Fruit fly (Drosophila melanogaster) whole organism, pupa: ENCODE data around the gene beat-Ib.

Experiments
- CG12605 ChIP-seq: fragments of 200-800 bp; sonication (Bioruptor generic); IDR thresholded peaks from 2 replicates; pipeline ENCODE4 v1.3.6; 2022; ENCODE audit warnings: missing biosample characterization, missing genetic modification characterization
- CG17806 ChIP-seq: fragments of 200-800 bp; sonication (Bioruptor generic); optimal IDR thresholded peaks from 2 replicates; lab custom pipeline; 2018; ENCODE audit warnings: missing biosample characterization, mild to moderate bottlenecking, missing genetic modification characterization, moderate library complexity
- CG32121 ChIP-seq: fragments of 200-800 bp; sonication (Bioruptor generic); IDR thresholded peaks from 2 replicates; pipeline ENCODE4 v1.3.6; 2022; ENCODE audit warnings: missing biosample characterization, missing genetic modification characterization
- CG34367 ChIP-seq: fragments of 200-800 bp; sonication (Bioruptor generic); optimal IDR thresholded peaks from 2 replicates; lab custom pipeline; 2018; ENCODE audit warnings: missing biosample characterization, mild to moderate bottlenecking, missing genetic modification characterization
- CG8159 ChIP-seq: fragments of 200-800 bp; sonication (Bioruptor generic); optimal IDR thresholded peaks from 3 replicates; lab custom pipeline; 2018; ENCODE audit warnings: missing biosample characterization, mild to moderate bottlenecking, missing genetic modification characterization, moderate library complexity
- D1 ChIP-seq: fragments of 200-800 bp; sonication (Bioruptor generic); optimal IDR thresholded peaks from 2 replicates; lab custom pipeline; 2018; ENCODE audit warnings: missing biosample characterization, mild to moderate bottlenecking, missing genetic modification characterization, moderate library complexity

DNA sequence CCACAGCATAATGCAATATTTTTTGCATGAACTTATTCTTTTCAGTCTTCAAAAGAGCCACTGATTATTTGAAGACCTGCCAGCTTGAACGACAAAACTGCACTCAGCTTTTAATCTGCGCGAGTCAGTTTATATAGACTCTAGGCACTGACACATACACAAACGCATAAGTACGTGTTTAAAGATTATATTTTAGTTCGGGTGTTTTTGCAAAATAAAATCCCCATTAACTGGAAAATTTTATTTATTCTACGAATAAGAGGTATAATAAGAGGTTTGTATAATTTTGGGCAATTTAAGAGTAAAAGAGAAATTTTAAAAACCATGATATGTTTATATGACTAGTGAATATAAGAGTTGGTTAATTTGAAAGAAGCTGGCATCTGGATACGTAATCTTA lies 68.5 kb downstream of the beat-Ib start, which contains the start of gene Tep1:
- TF ChIP-seq CG34367 (tag; lab: Kevin White, UChicago) (no peak), D1 (tag; lab: Kevin White, UChicago) (no peak), CG17806 (tag; lab: Kevin White, UChicago) (no peak), CG8159 (no peak), CG12605 (GFP tag; lab: Robert Waterston, UW) (no peak), CG32121 (no peak)
